In the genomic region with DNA sequence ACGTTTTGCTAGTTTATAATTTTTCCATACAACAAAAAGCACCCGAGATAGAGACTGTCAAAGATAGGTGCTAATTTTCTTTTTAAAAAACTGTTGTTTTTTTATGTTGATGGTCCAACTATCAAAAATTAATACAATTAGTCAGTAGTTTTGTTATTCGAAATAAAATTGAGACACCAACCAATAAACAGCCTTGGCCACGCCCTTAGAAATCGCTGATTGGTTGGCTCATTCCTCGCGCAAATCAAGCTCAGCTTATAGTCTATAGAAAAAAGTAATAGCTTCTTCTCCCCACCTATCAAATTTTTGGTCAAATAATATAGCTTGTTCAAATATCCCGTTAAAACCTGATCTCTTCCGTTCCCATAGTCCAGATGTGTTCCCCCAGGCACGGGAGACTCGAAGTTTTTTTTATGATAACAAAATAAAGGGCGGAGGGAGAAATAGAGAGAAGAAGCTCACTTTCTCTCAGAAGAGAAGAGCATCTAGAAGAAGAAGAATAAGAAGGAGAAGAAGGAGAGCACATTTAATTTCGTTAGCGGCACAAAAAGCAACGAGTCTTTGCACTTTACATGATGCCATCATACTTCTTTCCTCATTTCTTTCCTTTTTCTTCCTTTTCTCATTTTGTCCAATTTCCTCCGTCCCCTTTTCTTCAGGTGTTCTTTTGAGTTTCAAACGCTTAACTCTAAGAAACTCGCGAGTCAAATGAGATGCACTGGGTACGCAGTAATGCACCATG, we compare ENCODE assay signal across 7 worm cellular contexts.
TF ChIP-seq lines count a peak whose summit lies in the region.

No protein-coding gene starts in this region.

TF ChIP-seq in whole organism, L1 larva, 84 proteins besides CTCF, POLR2A, EP300 and RAD21:
- TF ChIP-seq fkh-10 (GFP tag; optimal IDR thresholded peaks at IDR 0.05; lab: Kevin White, UChicago) (peak; percentile 72), ces-1 (GFP tag; optimal IDR thresholded peaks at IDR 0.05; lab: Kevin White, UChicago) (peak; percentile 56), nhr-47 (tag; optimal IDR thresholded peaks at IDR 0.05; lab: Kevin White, UChicago) (no peak), lin-14 (GFP tag; optimal IDR thresholded peaks at IDR 0.05; lab: Kevin White, UChicago) (peak; percentile 60)

TF ChIP-seq in whole organism, L2 larva, 48 proteins besides CTCF, POLR2A, EP300 and RAD21:
- TF ChIP-seq lsy-2 (tag; optimal IDR thresholded peaks at IDR 0.05; lab: Kevin White, UChicago) (peak in 1 of 2 experiments; percentile 1), gmeb-1 (tag; optimal IDR thresholded peaks at IDR 0.05; lab: Kevin White, UChicago) (no peak), nhr-23 (tag; optimal IDR thresholded peaks at IDR 0.05; lab: Kevin White, UChicago) (no peak), mab-5 (tag; optimal IDR thresholded peaks at IDR 0.05; lab: Kevin White, UChicago) (no peak), lin-11 (tag; optimal IDR thresholded peaks at IDR 0.05; lab: Kevin White, UChicago) (no peak), zag-1 (tag; optimal IDR thresholded peaks at IDR 0.05; lab: Kevin White, UChicago) (peak; percentile 51), skn-1 (tag; optimal IDR thresholded peaks at IDR 0.05; lab: Kevin White, UChicago) (no peak), nhr-6 (tag; optimal IDR thresholded peaks at IDR 0.05; lab: Kevin White, UChicago) (no peak), nhr-11 (tag; optimal IDR thresholded peaks at IDR 0.05; lab: Kevin White, UChicago) (no peak)

TF ChIP-seq in whole organism, L3 larva, 47 proteins besides CTCF, POLR2A, EP300 and RAD21:
- no peak for TF ChIP-seq nhr-76 (tag; optimal IDR thresholded peaks at IDR 0.05; lab: Kevin White, UChicago)
- no peak for TF ChIP-seq zag-1 (tag; optimal IDR thresholded peaks at IDR 0.05; lab: Kevin White, UChicago)
- no peak for TF ChIP-seq skn-1 (tag; optimal IDR thresholded peaks at IDR 0.05; lab: Kevin White, UChicago)
- TF ChIP-seq fkh-10 (GFP tag; optimal IDR thresholded peaks at IDR 0.05; lab: Kevin White, UChicago): peak; percentile 50
- no peak for TF ChIP-seq nhr-23 (tag; optimal IDR thresholded peaks at IDR 0.05; lab: Kevin White, UChicago)
- no peak for TF ChIP-seq lin-39 (tag; optimal IDR thresholded peaks at IDR 0.05; lab: Kevin White, UChicago)
- peak; percentile 95 for TF ChIP-seq nfya-1 (tag; optimal IDR thresholded peaks at IDR 0.05; lab: Kevin White, UChicago; ENCODE audit: insufficient read depth)

TF ChIP-seq in whole organism, L4 larva, 104 proteins besides CTCF, POLR2A, EP300 and RAD21:
- TF ChIP-seq ces-1 (GFP tag; optimal IDR thresholded peaks at IDR 0.05; lab: Kevin White, UChicago): peak; percentile 67
- no peak for TF ChIP-seq pqm-1 (tag; optimal IDR thresholded peaks at IDR 0.05; lab: Kevin White, UChicago)

TF ChIP-seq in whole organism, late embryonic, 69 proteins besides CTCF, POLR2A, EP300 and RAD21:
- peak; percentile 95 for TF ChIP-seq nfya-1 (tag; optimal IDR thresholded peaks at IDR 0.05; lab: Kevin White, UChicago)
- TF ChIP-seq unc-42 (tag; optimal IDR thresholded peaks at IDR 0.05; lab: Kevin White, UChicago): peak; percentile 92
- TF ChIP-seq che-1 (tag; optimal IDR thresholded peaks at IDR 0.05; lab: Kevin White, UChicago): no peak
- TF ChIP-seq ceh-31 (tag; optimal IDR thresholded peaks at IDR 0.05; lab: Kevin White, UChicago): peak; percentile 2

TF ChIP-seq in whole organism, mixed stage, embryonic, 35 proteins besides CTCF, POLR2A, EP300 and RAD21:
- TF ChIP-seq ces-1 (GFP tag; optimal IDR thresholded peaks at IDR 0.05; lab: Kevin White, UChicago): peak; percentile 93
- TF ChIP-seq nhr-76 (tag; optimal IDR thresholded peaks at IDR 0.05; lab: Kevin White, UChicago): no peak

TF ChIP-seq in whole organism, young adult, 124 proteins besides CTCF, POLR2A, EP300 and RAD21:
- TF ChIP-seq akir-1 (GFP tag; optimal IDR thresholded peaks at IDR 0.05; lab: Kevin White, UChicago) (no peak), nfyb-1 (GFP tag; IDR thresholded peaks at IDR 0.05; lab: Robert Waterston, UW) (peak; percentile 59)
TF ChIP-seq in whole organism, young adult: peak in this region for 1.
